Worm (Caenorhabditis elegans): ENCODE data around the gene nol-6.

nol-6 gene

DNA sequence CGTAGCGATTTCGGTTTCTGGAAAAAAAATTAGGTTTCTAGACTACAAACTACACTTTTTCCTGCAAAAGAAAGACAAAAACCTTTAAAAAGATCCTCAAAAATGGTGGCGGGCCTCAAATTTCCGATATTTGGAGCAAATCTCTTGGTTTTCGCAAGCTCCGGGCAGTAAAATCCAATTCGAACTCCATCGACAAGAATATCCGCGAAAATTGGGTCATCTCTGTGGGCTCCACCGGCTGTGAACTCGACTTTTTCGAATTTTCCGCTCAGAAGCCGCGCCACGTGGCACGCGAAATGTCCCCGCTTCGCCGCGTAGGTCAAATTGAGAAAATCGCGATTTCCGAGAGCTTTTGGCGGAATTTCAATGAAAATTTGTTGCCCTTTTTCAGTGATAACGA, 584 bp downstream of the nol-6 start:
- TF ChIP-seq mep-1 (tag; optimal IDR thresholded peaks at IDR 0.05) (no peak), nhr-237 (tag; optimal IDR thresholded peaks at IDR 0.05) (no peak), bed-3 (GFP tag; optimal IDR thresholded peaks at IDR 0.05) (no peak), lsy-2 (tag; optimal IDR thresholded peaks at IDR 0.05) (no peak), sem-2 (GFP tag; optimal IDR thresholded peaks at IDR 0.05) (no peak)

DNA sequence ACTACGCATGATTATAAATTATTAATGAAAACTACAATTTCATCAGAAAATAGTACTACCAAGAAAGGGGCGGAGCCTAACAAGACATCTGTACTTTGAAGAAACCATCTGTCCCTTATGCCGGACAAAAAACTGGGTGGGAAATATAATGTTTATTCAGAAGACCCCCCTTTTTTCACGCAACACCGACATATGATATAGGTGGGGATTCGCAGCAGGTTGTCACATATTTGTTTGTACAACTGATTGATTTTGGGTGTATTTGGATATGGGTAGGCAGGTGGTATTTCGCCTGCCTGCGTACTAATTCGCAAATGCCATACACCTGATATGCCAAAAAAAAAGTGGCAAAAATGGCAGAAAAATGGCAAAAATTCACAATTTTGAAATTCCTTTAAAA, 13.6 kb downstream of the nol-6 start, which contains the start of gene Y51H7C.10:
Gene Y51H7C.10 (minus strand): TSS at position 101 of the 400 bp plus-strand sequence.
- TF ChIP-seq ham-2 (GFP tag; optimal IDR thresholded peaks at IDR 0.05) (no peak), tbx-8 (GFP tag; optimal IDR thresholded peaks at IDR 0.05) (no peak), mls-2 (tag; optimal IDR thresholded peaks at IDR 0.05) (no peak), ceh-83 (GFP tag; optimal IDR thresholded peaks at IDR 0.05) (no peak), nhr-76 (tag; optimal IDR thresholded peaks at IDR 0.05) (no peak), mep-1 (tag; optimal IDR thresholded peaks at IDR 0.05) (no peak), ceh-39 (tag; optimal IDR thresholded peaks at IDR 0.05) (no peak), zip-8 (tag; optimal IDR thresholded peaks at IDR 0.05) (no peak), ceh-43 (GFP tag; optimal IDR thresholded peaks at IDR 0.05) (no peak), nhr-237 (tag; optimal IDR thresholded peaks at IDR 0.05) (no peak), elt-3 (tag; optimal IDR thresholded peaks at IDR 0.05) (no peak), snpc-4 (tag; optimal IDR thresholded peaks at IDR 0.05) (no peak), cnd-1 (tag; optimal IDR thresholded peaks at IDR 0.05) (no peak), unc-62 (GFP tag; optimal IDR thresholded peaks at IDR 0.05) (no peak), hlh-1 (tag; optimal IDR thresholded peaks at IDR 0.05) (no peak)

DNA sequence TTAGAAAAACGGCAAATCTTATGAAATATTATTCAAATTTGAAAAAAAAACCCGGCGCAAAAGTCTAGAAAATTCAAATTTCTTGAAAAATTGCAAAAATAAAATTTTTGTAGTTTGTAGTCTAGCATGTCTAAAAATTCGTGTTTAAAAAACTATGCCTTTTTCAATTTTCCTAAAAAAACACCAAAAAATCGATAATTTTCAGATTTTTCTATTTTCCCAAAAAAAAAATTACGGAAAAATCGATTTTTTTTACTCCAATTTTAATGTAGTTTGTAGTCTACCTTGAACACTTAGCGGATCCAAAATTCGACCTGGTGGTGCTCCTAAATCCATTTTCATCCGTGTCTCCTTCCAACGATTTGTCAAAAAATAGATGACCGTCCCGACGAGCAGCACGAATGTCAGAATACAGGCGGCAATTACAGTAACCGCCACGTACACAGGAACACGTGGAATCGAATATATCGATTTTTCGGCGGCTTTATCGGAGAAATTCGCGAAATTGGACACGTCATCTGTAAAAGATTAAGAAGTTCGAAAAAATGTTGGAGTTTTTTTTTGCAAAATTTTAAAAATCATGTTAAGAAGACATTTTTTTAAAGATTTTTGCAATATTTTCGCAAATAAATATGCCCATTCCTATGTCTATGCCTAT, 16.4 kb downstream of the nol-6 start:
- no peak for TF ChIP-seq ztf-11 (tag; optimal IDR thresholded peaks at IDR 0.05)
- TF ChIP-seq flh-1 (GFP tag; optimal IDR thresholded peaks at IDR 0.05): no peak
- no peak for TF ChIP-seq nhr-76 (tag; optimal IDR thresholded peaks at IDR 0.05)
- TF ChIP-seq nhr-2 (tag; optimal IDR thresholded peaks at IDR 0.05): no peak
- TF ChIP-seq ceh-39 (tag; optimal IDR thresholded peaks at IDR 0.05): no peak
- no peak for TF ChIP-seq cnd-1 (tag; optimal IDR thresholded peaks at IDR 0.05)

DNA sequence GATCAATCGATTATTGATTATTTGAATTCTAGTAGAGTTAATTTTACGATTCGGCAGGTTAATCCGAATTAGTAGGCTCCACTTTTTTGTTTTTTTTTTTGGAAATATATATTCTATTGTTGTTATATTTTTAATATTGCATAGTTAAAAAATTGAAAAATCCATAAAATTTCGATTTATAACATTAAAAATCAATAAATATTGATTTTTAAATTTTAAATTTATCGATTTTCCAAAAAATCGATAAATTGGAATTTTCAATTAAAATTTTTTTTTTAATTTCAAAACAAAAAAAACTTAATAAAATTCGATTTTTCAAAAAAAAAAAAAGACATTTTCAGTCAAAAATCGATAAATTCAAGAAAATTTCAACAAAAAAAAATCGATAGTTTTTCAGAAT, 17.3 kb downstream of the nol-6 start:
- TF ChIP-seq flh-1 (GFP tag; optimal IDR thresholded peaks at IDR 0.05) (no peak), blmp-1 (tag; optimal IDR thresholded peaks at IDR 0.05) (no peak), sptf-1 (tag; optimal IDR thresholded peaks at IDR 0.05) (no peak), cnd-1 (tag; optimal IDR thresholded peaks at IDR 0.05) (no peak), unc-62 (GFP tag; optimal IDR thresholded peaks at IDR 0.05) (no peak), drap-1 (GFP tag; optimal IDR thresholded peaks at IDR 0.05) (no peak), lsy-2 (tag; optimal IDR thresholded peaks at IDR 0.05) (no peak), nhr-76 (tag; optimal IDR thresholded peaks at IDR 0.05) (no peak), ceh-43 (GFP tag; optimal IDR thresholded peaks at IDR 0.05) (no peak), ceh-83 (GFP tag; optimal IDR thresholded peaks at IDR 0.05) (no peak), elt-3 (tag; optimal IDR thresholded peaks at IDR 0.05) (no peak)

DNA sequence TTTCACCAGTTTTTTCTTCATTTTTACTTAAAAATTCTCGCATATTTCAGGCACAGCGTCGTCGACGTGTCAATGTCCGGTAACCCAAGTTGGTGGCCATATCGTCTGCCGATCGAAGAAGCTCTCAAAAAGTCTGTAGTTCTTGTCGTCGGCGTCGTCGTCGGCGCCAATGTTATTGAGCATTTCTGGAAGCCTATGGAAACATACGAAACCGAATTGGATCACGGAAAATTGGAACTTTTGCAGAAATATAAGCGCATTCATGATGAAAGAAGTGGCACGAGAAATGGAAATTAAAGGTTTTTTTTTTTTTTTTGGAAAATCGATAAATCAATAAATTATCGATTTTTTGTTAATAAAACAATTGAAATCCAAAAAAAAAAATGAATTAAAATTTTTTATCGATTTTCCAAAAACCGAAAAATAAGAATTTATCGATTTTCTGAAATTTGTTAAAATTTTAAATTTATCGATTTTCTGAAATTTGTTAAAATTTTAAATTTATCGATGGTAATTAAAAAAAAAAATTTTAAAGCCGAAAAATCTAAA, 24.9 kb downstream of the nol-6 start, which contains the start of gene alkb-1:
Gene alkb-1 (plus strand): TSS at position 51 of the 549 bp plus-strand sequence.
- TF ChIP-seq elt-3 (tag; optimal IDR thresholded peaks at IDR 0.05) (no peak), drap-1 (GFP tag; optimal IDR thresholded peaks at IDR 0.05) (no peak), flh-1 (GFP tag; optimal IDR thresholded peaks at IDR 0.05) (no peak), unc-62 (GFP tag; optimal IDR thresholded peaks at IDR 0.05) (no peak), mls-2 (tag; optimal IDR thresholded peaks at IDR 0.05) (no peak), pha-4 (tag; optimal IDR thresholded peaks at IDR 0.05) (no peak)

DNA sequence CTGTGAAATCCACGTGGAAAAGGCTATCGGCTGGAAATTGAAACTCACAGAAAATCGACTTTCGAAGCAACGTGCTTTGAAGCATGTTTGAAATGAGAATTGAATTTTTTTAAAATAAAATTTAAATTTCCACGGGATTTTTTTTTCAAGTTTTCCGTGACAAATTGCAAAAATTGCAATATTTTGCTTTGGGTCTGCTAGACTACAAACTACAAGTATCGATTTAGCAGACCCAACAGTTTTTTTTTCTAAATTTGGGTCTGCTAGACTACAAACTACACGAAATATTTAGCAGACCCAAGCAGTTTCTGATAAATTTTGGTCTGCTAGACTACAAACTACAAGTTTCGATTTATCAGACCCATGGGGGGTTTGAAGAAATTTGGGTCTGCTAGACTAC, 25.9 kb downstream of the nol-6 start, which contains the start of gene Y51H7C.9:
Gene Y51H7C.9 (minus strand): TSS at position 101 of the 400 bp plus-strand sequence.
- no peak for TF ChIP-seq ceh-83 (GFP tag; optimal IDR thresholded peaks at IDR 0.05)
- no peak for TF ChIP-seq ces-1 (GFP tag; optimal IDR thresholded peaks at IDR 0.05)
- no peak for TF ChIP-seq snpc-4 (tag; optimal IDR thresholded peaks at IDR 0.05)
- TF ChIP-seq elt-1 (tag; optimal IDR thresholded peaks at IDR 0.05; ENCODE audit: borderline replicate concordance, insufficient read depth): no peak
- TF ChIP-seq sptf-1 (tag; optimal IDR thresholded peaks at IDR 0.05): no peak
- no peak for TF ChIP-seq blmp-1 (tag; optimal IDR thresholded peaks at IDR 0.05)
- TF ChIP-seq drap-1 (GFP tag; optimal IDR thresholded peaks at IDR 0.05): no peak
- TF ChIP-seq tbx-8 (GFP tag; optimal IDR thresholded peaks at IDR 0.05): no peak

Measured in whole organism, mixed stage, embryonic.